Worm (Caenorhabditis elegans) whole organism, L1 larva: ENCODE measurements around the gene Y51H4A.5.

Experiments
- C04F5.9 ChIP-seq: sonication (generic microtip); optimal IDR thresholded peaks from 2 replicates; lab custom pipeline; 2016; ENCODE audit warnings: missing genetic modification characterization, missing compliant biosample characterization
- C16A3.4 ChIP-seq: fragments of 150-350 bp; optimal IDR thresholded peaks from 2 replicates; lab custom pipeline; 2014; ENCODE audit warnings: missing biosample characterization, missing genetic modification characterization
- C34B4.2 ChIP-seq: sonication (generic microtip); optimal IDR thresholded peaks from 2 replicates; lab custom pipeline; 2017; ENCODE audit warnings: mild to moderate bottlenecking, missing genetic modification characterization, missing compliant biosample characterization
- Y116A8C.19 ChIP-seq: sonication (generic microtip); optimal IDR thresholded peaks from 2 replicates; lab custom pipeline; 2016; ENCODE audit warnings: missing compliant biosample characterization, missing genetic modification characterization, borderline replicate concordance
- aha-1 ChIP-seq: fragments of 150-350 bp; optimal IDR thresholded peaks from 2 replicates; lab custom pipeline; 2014; ENCODE audit warnings: missing biosample characterization, missing genetic modification characterization
- ama-1 ChIP-seq: fragments of 150-350 bp; optimal IDR thresholded peaks from 2 replicates; lab custom pipeline; 2014
- blmp-1 ChIP-seq: fragments of 150-350 bp; optimal IDR thresholded peaks from 2 replicates; lab custom pipeline; 2014; ENCODE audit warnings: missing biosample characterization, missing genetic modification characterization
- ceh-8 ChIP-seq: fragments of 200-800 bp; sonication (Bioruptor generic); optimal IDR thresholded peaks from 2 replicates; lab custom pipeline; 2018; ENCODE audit warnings: mild to moderate bottlenecking, missing genetic modification characterization, moderate library complexity, missing compliant biosample characterization
- ceh-82 ChIP-seq, 3 experiments: fragments of 150-350 bp in 1 of 3; sonication (generic microtip) in 2 of 3; optimal IDR thresholded peaks; 2 replicates each; lab custom pipeline; 2014 to 2017; ENCODE audit warnings: missing biosample characterization in 3 of 3, missing genetic modification characterization in 3 of 3
- ceh-88 ChIP-seq: fragments of 200-800 bp; sonication (Bioruptor generic); IDR thresholded peaks from 2 replicates; pipeline ENCODE4 v1.3.6; 2022; ENCODE audit warnings: missing genetic modification characterization, missing compliant biosample characterization
- ces-1 ChIP-seq: fragments of 150-350 bp; optimal IDR thresholded peaks from 2 replicates; lab custom pipeline; 2014; ENCODE audit warnings: missing biosample characterization, missing genetic modification reagents, missing genetic modification characterization
- dpl-1 ChIP-seq, 3 experiments: fragments of 150-350 bp in 2 of 3; sonication (generic microtip) in 1 of 3; optimal IDR thresholded peaks; 2 replicates each; lab custom pipeline; 2014 to 2017; ENCODE audit warnings: missing biosample characterization in 3 of 3, missing genetic modification characterization in 3 of 3, missing genetic modification reagents in 3 of 3
- dsc-1 ChIP-seq: sonication (generic microtip); optimal IDR thresholded peaks from 2 replicates; lab custom pipeline; 2016; ENCODE audit warnings: mild to moderate bottlenecking, missing genetic modification characterization, missing compliant biosample characterization
- egl-13 ChIP-seq: sonication (generic microtip); optimal IDR thresholded peaks from 2 replicates; lab custom pipeline; 2016; ENCODE audit warnings: missing genotype, missing genetic modification reagents, missing genetic modification characterization, missing compliant biosample characterization
- egl-27 ChIP-seq, 2 experiments: fragments of 150-350 bp in 1 of 2; sonication (generic microtip); optimal IDR thresholded peaks; 3 replicates each; lab custom pipeline; 2017 to 2018; ENCODE audit warnings: missing biosample characterization in 2 of 2, missing genetic modification characterization in 2 of 2, missing genetic modification reagents in 2 of 2
- elt-2 ChIP-seq: sonication (generic microtip); optimal IDR thresholded peaks from 2 replicates; lab custom pipeline; 2016; ENCODE audit warnings: missing genetic modification characterization, mild to moderate bottlenecking, inconsistent platforms, missing compliant biosample characterization, missing genetic modification reagents
- fkh-4 ChIP-seq: sonication (generic microtip); optimal IDR thresholded peaks from 2 replicates; lab custom pipeline; 2016; ENCODE audit warnings: missing compliant biosample characterization, missing genetic modification characterization, borderline replicate concordance
- fos-1 ChIP-seq: fragments of 150-350 bp; optimal IDR thresholded peaks from 2 replicates; lab custom pipeline; 2014; ENCODE audit warnings: missing biosample characterization, missing genetic modification characterization
- irx-1 ChIP-seq: sonication (generic microtip); optimal IDR thresholded peaks from 2 replicates; lab custom pipeline; 2016; ENCODE audit warnings: missing genetic modification characterization, missing compliant biosample characterization
- isw-1 ChIP-seq: fragments of 200-800 bp; sonication (Bioruptor generic); IDR thresholded peaks from 2 replicates; pipeline ENCODE4 v1.3.6; 2022; ENCODE audit warnings: missing genetic modification characterization, missing compliant biosample characterization
- jun-1 ChIP-seq: fragments of 150-350 bp; optimal IDR thresholded peaks from 2 replicates; lab custom pipeline; 2014; ENCODE audit warnings: missing biosample characterization, missing genetic modification reagents, missing genetic modification characterization
- lin-13 ChIP-seq: fragments of 150-350 bp; optimal IDR thresholded peaks from 2 replicates; lab custom pipeline; 2014; ENCODE audit warnings: missing biosample characterization, missing genetic modification reagents, missing genetic modification characterization
- lin-14 ChIP-seq: fragments of 200-800 bp; sonication (Bioruptor generic); optimal IDR thresholded peaks from 2 replicates; lab custom pipeline; 2018; ENCODE audit warnings: mild to moderate bottlenecking, missing genetic modification characterization, moderate library complexity, missing compliant biosample characterization
- lin-39 ChIP-seq: fragments of 150-350 bp; optimal IDR thresholded peaks from 2 replicates; lab custom pipeline; 2014; ENCODE audit warnings: missing biosample characterization, missing genetic modification reagents, missing genetic modification characterization
- lir-3 ChIP-seq: sonication (generic microtip); optimal IDR thresholded peaks from 2 replicates; lab custom pipeline; 2016; ENCODE audit warnings: mild to moderate bottlenecking, missing genetic modification characterization, moderate library complexity, missing compliant biosample characterization; ENCODE audit not compliant: poor library complexity
- lsy-2 ChIP-seq, 2 experiments: fragments of 150-350 bp; optimal IDR thresholded peaks; 2 replicates each; lab custom pipeline; 2014; ENCODE audit warnings: missing biosample characterization in 2 of 2, missing genetic modification characterization in 2 of 2
- mdl-1 ChIP-seq, 2 experiments: fragments of 150-350 bp; optimal IDR thresholded peaks; 2 replicates each; lab custom pipeline; 2014 to 2017; ENCODE audit warnings: missing biosample characterization in 2 of 2, missing genetic modification characterization in 2 of 2, inconsistent platforms in 1 of 2
- mef-2 ChIP-seq: fragments of 150-350 bp; optimal IDR thresholded peaks from 2 replicates; lab custom pipeline; 2014; ENCODE audit warnings: missing biosample characterization, missing genetic modification characterization
- nhr-11 ChIP-seq: fragments of 150-350 bp; optimal IDR thresholded peaks from 2 replicates; lab custom pipeline; 2014; ENCODE audit warnings: missing biosample characterization, missing genetic modification characterization
- nhr-12 ChIP-seq: sonication (generic microtip); optimal IDR thresholded peaks from 2 replicates; lab custom pipeline; 2017; ENCODE audit warnings: missing biosample characterization, missing genetic modification characterization
- nhr-19 ChIP-seq: fragments of 200-800 bp; sonication (Bioruptor generic); conservative IDR thresholded peaks from 2 replicates; pipeline ENCODE4 v1.3.6; 2022; ENCODE audit warnings: missing genetic modification characterization, missing compliant biosample characterization
- nhr-20 ChIP-seq: sonication (generic microtip); optimal IDR thresholded peaks from 2 replicates; lab custom pipeline; 2016; ENCODE audit warnings: mild to moderate bottlenecking, missing genetic modification characterization, missing compliant biosample characterization
- nhr-237 ChIP-seq: fragments of 150-350 bp; optimal IDR thresholded peaks from 2 replicates; lab custom pipeline; 2014; ENCODE audit warnings: missing biosample characterization, missing genetic modification characterization
- nhr-47 ChIP-seq: sonication (generic microtip); optimal IDR thresholded peaks from 2 replicates; lab custom pipeline; 2016; ENCODE audit warnings: mild to moderate bottlenecking, missing genetic modification characterization, moderate library complexity, missing compliant biosample characterization
- nhr-71 ChIP-seq: sonication (generic microtip); optimal IDR thresholded peaks from 2 replicates; lab custom pipeline; 2016; ENCODE audit warnings: mild to moderate bottlenecking, missing genetic modification characterization, moderate library complexity, missing compliant biosample characterization
- nhr-76 ChIP-seq: sonication (generic microtip); optimal IDR thresholded peaks from 2 replicates; lab custom pipeline; 2017; ENCODE audit warnings: missing biosample characterization, missing genetic modification characterization
- nhr-77 ChIP-seq: fragments of 150-350 bp; optimal IDR thresholded peaks from 2 replicates; lab custom pipeline; 2014; ENCODE audit warnings: missing biosample characterization, missing genetic modification characterization
- nhr-84 ChIP-seq: sonication (generic microtip); optimal IDR thresholded peaks from 2 replicates; lab custom pipeline; 2017; ENCODE audit warnings: missing biosample characterization, missing genetic modification characterization
- nhr-85 ChIP-seq: sonication (generic microtip); peaks from one replicate; lab custom pipeline; 2016; ENCODE audit warnings: missing genetic modification characterization, inconsistent platforms, missing compliant biosample characterization
- pag-3 ChIP-seq: sonication (generic microtip); optimal IDR thresholded peaks from 2 replicates; lab custom pipeline; 2017; ENCODE audit warnings: missing genetic modification characterization, mild to moderate bottlenecking, missing compliant biosample characterization, antibody characterized with exemption, borderline replicate concordance; ENCODE audit not compliant: insufficient read depth
- pax-3 ChIP-seq: fragments of 200-800 bp; sonication (Bioruptor generic); optimal IDR thresholded peaks from 2 replicates; lab custom pipeline; 2018; ENCODE audit warnings: mild to moderate bottlenecking, missing genetic modification characterization, moderate library complexity, missing compliant biosample characterization
- rnt-1 ChIP-seq: sonication (generic microtip); optimal IDR thresholded peaks from 2 replicates; lab custom pipeline; 2016; ENCODE audit warnings: mild to moderate bottlenecking, missing genetic modification characterization, moderate library complexity, missing compliant biosample characterization
- snpc-4 ChIP-seq: fragments of 150-350 bp; optimal IDR thresholded peaks from 2 replicates; lab custom pipeline; 2014; ENCODE audit warnings: missing biosample characterization, missing genetic modification characterization
- tbx-2 ChIP-seq: sonication (generic microtip); optimal IDR thresholded peaks from 2 replicates; lab custom pipeline; 2016; ENCODE audit warnings: missing genetic modification characterization, missing compliant biosample characterization
- tlp-1 ChIP-seq: fragments of 150-350 bp; optimal IDR thresholded peaks from 2 replicates; lab custom pipeline; 2014; ENCODE audit warnings: missing biosample characterization, missing genetic modification characterization
- unc-130 ChIP-seq: fragments of 150-350 bp; optimal IDR thresholded peaks from 2 replicates; lab custom pipeline; 2017; ENCODE audit warnings: missing biosample characterization, missing genetic modification characterization, inconsistent platforms
- unc-30 ChIP-seq: sonication (generic microtip); optimal IDR thresholded peaks from 2 replicates; lab custom pipeline; 2017; ENCODE audit warnings: missing biosample characterization, missing genetic modification characterization
- unc-98 ChIP-seq: fragments of 200-800 bp; sonication (Bioruptor generic); IDR thresholded peaks from 2 replicates; pipeline ENCODE4 v1.3.6; 2022; ENCODE audit warnings: missing genetic modification characterization, missing compliant biosample characterization
- xbp-1 ChIP-seq: sonication (generic microtip); optimal IDR thresholded peaks from 2 replicates; lab custom pipeline; 2016; ENCODE audit warnings: missing genetic modification characterization, missing compliant biosample characterization
- zag-1 ChIP-seq: fragments of 150-350 bp; optimal IDR thresholded peaks from 2 replicates; lab custom pipeline; 2014; ENCODE audit warnings: missing biosample characterization, missing genetic modification characterization
- ztf-11 ChIP-seq, 2 experiments: sonication (generic microtip); optimal IDR thresholded peaks; 2 replicates each; lab custom pipeline; 2016 to 2017; ENCODE audit warnings: missing genetic modification characterization in 2 of 2, missing biosample characterization in 1 of 2, missing compliant biosample characterization in 1 of 2
- ztf-4 ChIP-seq: fragments of 150-350 bp; optimal IDR thresholded peaks from 2 replicates; lab custom pipeline; 2014; ENCODE audit warnings: missing biosample characterization, missing genetic modification characterization

The Y51H4A.5 gene

ce11 chrIV:16501855-16502254 lies 24.1 kb downstream of the Y51H4A.5 start (continued):
- TF ChIP-seq irx-1 (tag; lab: Kevin White, UChicago) = no peak
- no peak for TF ChIP-seq tlp-1 (tag; lab: Kevin White, UChicago)
- peak in 2 of 3 experiments; percentile 17 to 66 for TF ChIP-seq ceh-82 (tag; optimal IDR thresholded peaks at IDR 0.05; lab: Kevin White, UChicago)
- no peak for TF ChIP-seq C34B4.2
- TF ChIP-seq isw-1 = peak; percentile 15
- no peak for TF ChIP-seq snpc-4 (tag; lab: Kevin White, UChicago)
- no peak for TF ChIP-seq nhr-76 (tag; lab: Kevin White, UChicago)
- no peak for TF ChIP-seq egl-13 (tag; lab: Kevin White, UChicago)
- no peak for TF ChIP-seq ces-1
- TF ChIP-seq C16A3.4 (tag; lab: Kevin White, UChicago) = no peak
- no peak for TF ChIP-seq ceh-88 (GFP tag; lab: Robert Waterston, UW)
- TF ChIP-seq fos-1 (tag; lab: Kevin White, UChicago) = peak; percentile 60
- no peak for TF ChIP-seq pax-3 (tag; lab: Kevin White, UChicago)
- TF ChIP-seq nhr-237 (tag; lab: Kevin White, UChicago) = no peak
- peak; percentile 53 for TF ChIP-seq jun-1 (tag; lab: Kevin White, UChicago)
- no peak for TF ChIP-seq unc-30 (tag; lab: Kevin White, UChicago)
- TF ChIP-seq nhr-20 (tag; lab: Kevin White, UChicago) = peak; percentile 17
- no peak for TF ChIP-seq nhr-84
- no peak for TF ChIP-seq ama-1
- peak; percentile 89 for TF ChIP-seq elt-2 (tag; lab: Kevin White, UChicago)
- no peak for TF ChIP-seq lir-3 (tag; lab: Kevin White, UChicago)
- TF ChIP-seq fkh-4 (tag; lab: Kevin White, UChicago) = peak; percentile 51
- no peak for TF ChIP-seq lin-39
- TF ChIP-seq xbp-1 (tag; lab: Kevin White, UChicago) = peak; percentile 23
- TF ChIP-seq rnt-1 (tag; lab: Kevin White, UChicago) = peak; percentile 54
- no peak for TF ChIP-seq C04F5.9 (tag; lab: Kevin White, UChicago)
- TF ChIP-seq nhr-11 (tag; lab: Kevin White, UChicago) = no peak
- peak; percentile 55 for TF ChIP-seq nhr-85 (tag; lab: Kevin White, UChicago)

ce11 chrIV:16498031-16498442 lies 27.9 kb downstream of the Y51H4A.5 start:
- TF ChIP-seq lin-13 (GFP tag; lab: Kevin White, UChicago) (peak; percentile 45), nhr-12 (tag; lab: Kevin White, UChicago) (no peak), unc-98 (GFP tag; lab: Robert Waterston, UW) (no peak), Y116A8C.19 (tag; lab: Kevin White, UChicago) (no peak), blmp-1 (peak; percentile 79), elt-2 (tag; lab: Kevin White, UChicago) (no peak), nhr-47 (tag; lab: Kevin White, UChicago) (peak; percentile 69), pag-3 (tag; lab: Kevin White, UChicago) (peak; percentile 29), nhr-77 (tag; lab: Kevin White, UChicago) (peak; percentile 31), aha-1 (tag; lab: Kevin White, UChicago) (no peak), mef-2 (no peak), ztf-11 (tag; optimal IDR thresholded peaks at IDR 0.05; lab: Kevin White, UChicago) (no peak), ztf-4 (tag; lab: Kevin White, UChicago) (peak; percentile 37), mdl-1 (tag; optimal IDR thresholded peaks at IDR 0.05; lab: Kevin White, UChicago) (peak in 1 of 2 experiments; percentile 10), egl-27 (tag; optimal IDR thresholded peaks at IDR 0.05; lab: Kevin White, UChicago) (peak in 1 of 2 experiments; percentile 15), dpl-1 (GFP tag; optimal IDR thresholded peaks at IDR 0.05; lab: Kevin White, UChicago) (peak; percentile 30 to 59 (median 47)), pax-3 (tag; lab: Kevin White, UChicago) (peak; percentile 43), C16A3.4 (tag; lab: Kevin White, UChicago) (peak; percentile 17), nhr-19 (GFP tag; lab: Robert Waterston, UW) (peak; percentile 42), nhr-71 (tag; lab: Kevin White, UChicago) (peak; percentile 85), zag-1 (tag; lab: Kevin White, UChicago) (no peak), jun-1 (tag; lab: Kevin White, UChicago) (no peak), tbx-2 (tag; lab: Kevin White, UChicago) (peak; percentile 46), nhr-85 (tag; lab: Kevin White, UChicago) (peak; percentile 78), ceh-82 (tag; optimal IDR thresholded peaks at IDR 0.05; lab: Kevin White, UChicago) (peak in 2 of 3 experiments; percentile 5 to 68), lsy-2 (tag; optimal IDR thresholded peaks at IDR 0.05; lab: Kevin White, UChicago) (peak; percentile 40 to 70), lin-39 (peak; percentile 52), dsc-1 (peak; percentile 72), unc-130 (tag; lab: Kevin White, UChicago) (peak; percentile 9), ceh-8 (GFP tag; lab: Kevin White, UChicago) (peak; percentile 1), nhr-20 (tag; lab: Kevin White, UChicago) (peak; percentile 55), lin-14 (peak; percentile 95)
